Fruit fly (Drosophila melanogaster) whole organism, wandering third instar larva: ENCODE measurements around the gene mRpL16.

ENCODE experiments used
- Dfd ChIP-seq: fragments of >200 bp; optimal IDR thresholded peaks from 2 replicates; lab custom pipeline; 2017; ENCODE audit warnings: missing biosample characterization, missing genetic modification characterization
- Hr78 ChIP-seq: fragments of >200 bp; optimal IDR thresholded peaks from 2 replicates; lab custom pipeline; 2017; ENCODE audit warnings: missing biosample characterization, missing genetic modification characterization
- OdsH ChIP-seq: fragments of 200-800 bp; sonication (Bioruptor generic); optimal IDR thresholded peaks from 2 replicates; lab custom pipeline; 2016; ENCODE audit warnings: missing biosample characterization, mild to moderate bottlenecking, missing genetic modification characterization
- Rel ChIP-seq, 2 experiments: fragments of 200-800 bp; sonication (Bioruptor generic) in 1 of 2; optimal IDR thresholded peaks; 2 replicates in 1 of 2; 3 replicates in 1 of 2; lab custom pipeline; 2016 to 2019; ENCODE audit warnings: mild to moderate bottlenecking in 2 of 2, missing biosample characterization in 2 of 2, missing genetic modification characterization in 2 of 2, moderate library complexity in 1 of 2
- Sp1 ChIP-seq: fragments of 200-800 bp; sonication (Bioruptor generic); optimal IDR thresholded peaks from 3 replicates; lab custom pipeline; 2019; ENCODE audit warnings: missing biosample characterization, mild to moderate bottlenecking, missing genetic modification characterization, moderate library complexity
- fru ChIP-seq: fragments of 200-800 bp; sonication (Bioruptor generic); optimal IDR thresholded peaks from 3 replicates; lab custom pipeline; 2016; ENCODE audit warnings: missing biosample characterization, mild to moderate bottlenecking, missing genetic modification characterization
- lola ChIP-seq: fragments of >200 bp; optimal IDR thresholded peaks from 2 replicates; lab custom pipeline; 2017; ENCODE audit warnings: missing biosample characterization, missing genetic modification characterization
- pan ChIP-seq: fragments of >200 bp; optimal IDR thresholded peaks from 2 replicates; lab custom pipeline; 2017
- psq ChIP-seq: fragments of 200-800 bp; sonication (Bioruptor generic); optimal IDR thresholded peaks from 3 replicates; lab custom pipeline; 2017; ENCODE audit warnings: missing biosample characterization, mild to moderate bottlenecking, missing genetic modification characterization, moderate library complexity
- rgr ChIP-seq: fragments of 200-800 bp; sonication (Bioruptor generic); optimal IDR thresholded peaks from 3 replicates; lab custom pipeline; 2016; ENCODE audit warnings: missing biosample characterization, mild to moderate bottlenecking, missing genetic modification characterization
- sv ChIP-seq: fragments of 200-800 bp; sonication (Bioruptor generic); optimal IDR thresholded peaks from 3 replicates; lab custom pipeline; 2016; ENCODE audit warnings: missing biosample characterization, missing genetic modification characterization
- usp ChIP-seq: fragments of >200 bp; optimal IDR thresholded peaks from 2 replicates; lab custom pipeline; 2017; ENCODE audit warnings: missing biosample characterization, missing genetic modification characterization

DNA sequence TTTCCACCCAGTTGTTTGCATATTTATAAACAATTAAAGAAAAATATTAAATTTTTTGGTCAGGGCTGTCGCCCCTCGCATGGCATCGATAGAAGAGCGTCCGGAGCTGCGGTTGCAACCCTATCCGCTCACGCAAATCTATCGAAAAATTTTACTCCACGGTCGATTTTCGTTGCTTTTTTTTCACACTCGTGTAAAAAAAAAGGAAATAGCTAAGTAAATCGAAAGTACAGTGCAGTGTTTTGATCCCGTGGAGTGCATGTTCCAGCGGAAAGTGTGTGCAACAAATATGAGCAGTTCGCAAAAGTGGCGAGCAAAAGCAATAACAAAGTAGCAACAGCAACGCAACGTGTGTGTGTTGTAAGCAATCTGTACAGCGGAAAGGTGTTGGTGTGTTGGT, 18.7 kb downstream of the mRpL16 start, which contains the start of the genes Edem1 and Rbcn-3B:
- TF ChIP-seq Hr78 (no peak), rgr (GFP tag; lab: Kevin White, UChicago) (no peak), psq (GFP tag; lab: Kevin White, UChicago) (no peak), pan (lab: Kevin White, UChicago) (no peak), Dfd (no peak), usp (no peak), fru (GFP tag; lab: Kevin White, UChicago) (no peak), sv (no peak), lola (no peak), Sp1 (GFP tag; lab: Kevin White, UChicago) (peak; percentile 10), OdsH (GFP tag; lab: Kevin White, UChicago) (no peak), Rel (GFP tag; optimal IDR thresholded peaks at IDR 0.05; lab: Kevin White, UChicago) (no peak), Rel (tag; optimal IDR thresholded peaks at IDR 0.05; lab: Kevin White, UChicago) (no peak)
